Worm (Caenorhabditis elegans): ENCODE measurements around the gene C09H5.7.

The C09H5.7 gene

DNA sequence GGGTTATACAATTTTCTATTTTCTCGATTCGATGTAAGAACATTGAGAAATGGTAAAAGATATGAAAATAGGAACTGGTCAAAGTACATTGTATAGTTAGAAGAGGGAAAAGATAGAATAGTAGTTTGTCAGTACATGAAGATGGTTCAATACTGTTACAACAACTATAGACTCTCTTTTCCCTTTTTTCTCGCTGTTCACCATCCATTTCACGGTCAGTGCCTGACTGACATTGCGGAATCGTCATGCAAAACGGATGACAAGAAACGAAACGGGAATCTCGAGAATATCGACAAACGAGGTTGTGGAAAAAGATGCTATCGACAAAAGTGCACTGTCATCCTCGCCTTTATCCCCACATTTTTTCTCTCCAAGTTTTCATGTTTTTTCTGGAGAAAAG is 41.4 kb downstream of the C09H5.7 start:
- TF ChIP-seq egl-27 (tag; optimal IDR thresholded peaks at IDR 0.05), result no peak
- no peak for TF ChIP-seq unc-39 (tag; optimal IDR thresholded peaks at IDR 0.05)
- TF ChIP-seq nhr-129 (tag; optimal IDR thresholded peaks at IDR 0.05), result peak; percentile 38
- no peak for TF ChIP-seq skn-1 (tag; optimal IDR thresholded peaks at IDR 0.05)
- TF ChIP-seq lin-39 (tag; optimal IDR thresholded peaks at IDR 0.05), result no peak
- peak; percentile 56 for TF ChIP-seq blmp-1 (tag; optimal IDR thresholded peaks at IDR 0.05; ENCODE audit: insufficient read depth)
- no peak for TF ChIP-seq F13H6.1 (tag; optimal IDR thresholded peaks at IDR 0.05)
- no peak for TF ChIP-seq ztf-1 (GFP tag; conservative IDR thresholded peaks at IDR 0.05)
- peak; percentile 11 for TF ChIP-seq nhr-21 (tag; optimal IDR thresholded peaks at IDR 0.05)
- no peak for TF ChIP-seq ama-1 (optimal IDR thresholded peaks at IDR 0.05)
- peak; percentile 44 for TF ChIP-seq sma-9 (GFP tag; optimal IDR thresholded peaks at IDR 0.05)
- no peak for TF ChIP-seq sma-9 (tag; optimal IDR thresholded peaks at IDR 0.05)
- TF ChIP-seq mdl-1 (tag; optimal IDR thresholded peaks at IDR 0.05), result no peak
- no peak for TF ChIP-seq nhr-77 (tag; optimal IDR thresholded peaks at IDR 0.05)
- peak; percentile 9 for TF ChIP-seq elt-1 (tag; optimal IDR thresholded peaks at IDR 0.05)
- no peak for TF ChIP-seq unc-55 (GFP tag; optimal IDR thresholded peaks at IDR 0.05)

DNA sequence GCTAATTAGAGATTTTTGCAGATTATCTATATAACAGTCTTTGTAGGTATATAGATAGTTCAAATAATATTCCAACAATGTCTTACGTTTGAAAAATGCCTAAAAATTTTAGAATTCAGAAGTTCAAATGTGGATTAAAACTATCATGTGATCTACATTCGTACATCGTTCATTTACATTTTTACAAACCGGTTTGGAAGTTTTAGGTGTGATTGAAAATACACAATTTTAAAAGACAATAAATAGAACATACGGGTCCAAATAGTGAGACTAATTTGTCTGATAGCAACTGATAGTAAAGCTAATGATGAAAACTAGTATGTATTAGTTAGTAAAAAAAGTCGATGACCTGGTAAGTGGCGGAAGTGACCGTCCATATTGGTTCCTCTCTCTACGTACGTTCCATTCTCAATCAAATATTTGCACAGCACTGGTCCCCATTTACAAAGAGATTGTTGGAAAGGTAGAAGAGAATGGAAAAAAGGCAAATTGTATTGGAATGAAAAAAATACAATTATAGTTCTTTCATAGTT is 43.6 kb downstream of the C09H5.7 start:
- TF ChIP-seq sma-9 (GFP tag; optimal IDR thresholded peaks at IDR 0.05), result no peak
- TF ChIP-seq sma-9 (tag; optimal IDR thresholded peaks at IDR 0.05), result no peak
- no peak for TF ChIP-seq crh-2 (tag; optimal IDR thresholded peaks at IDR 0.05)
- no peak for TF ChIP-seq lin-13 (GFP tag; optimal IDR thresholded peaks at IDR 0.05)
- no peak for TF ChIP-seq skn-1 (tag; optimal IDR thresholded peaks at IDR 0.05)
- TF ChIP-seq ama-1 (optimal IDR thresholded peaks at IDR 0.05), result no peak
- no peak for TF ChIP-seq egl-27 (tag; optimal IDR thresholded peaks at IDR 0.05)
- TF ChIP-seq unc-39 (tag; optimal IDR thresholded peaks at IDR 0.05), result no peak
- TF ChIP-seq nhr-237 (tag; optimal IDR thresholded peaks at IDR 0.05), result no peak
- no peak for TF ChIP-seq elt-3 (tag; optimal IDR thresholded peaks at IDR 0.05)
- no peak for TF ChIP-seq ztf-1 (GFP tag; conservative IDR thresholded peaks at IDR 0.05)
- TF ChIP-seq nhr-129 (tag; optimal IDR thresholded peaks at IDR 0.05), result no peak

ce11 chrV:8040247-8041084 is 44.6 kb downstream of the C09H5.7 start:
- peak; percentile 43 for TF ChIP-seq nhr-25 (tag; optimal IDR thresholded peaks at IDR 0.05)
- TF ChIP-seq nhr-23 (tag; optimal IDR thresholded peaks at IDR 0.05), result no peak
- no peak for TF ChIP-seq F13H6.1 (tag; optimal IDR thresholded peaks at IDR 0.05)
- TF ChIP-seq ztf-4 (tag; optimal IDR thresholded peaks at IDR 0.05), result no peak
- TF ChIP-seq egl-27 (tag; optimal IDR thresholded peaks at IDR 0.05), result peak; percentile 33
- no peak for TF ChIP-seq nhr-12 (tag; optimal IDR thresholded peaks at IDR 0.05)
- no peak for TF ChIP-seq nhr-10 (tag; optimal IDR thresholded peaks at IDR 0.05)
- TF ChIP-seq crh-2 (tag; optimal IDR thresholded peaks at IDR 0.05), result no peak
- no peak for TF ChIP-seq lsy-2 (tag; optimal IDR thresholded peaks at IDR 0.05)
- TF ChIP-seq R02D3.7 (tag; optimal IDR thresholded peaks at IDR 0.05), result no peak
- TF ChIP-seq ama-1 (optimal IDR thresholded peaks at IDR 0.05), result peak; percentile 94
- TF ChIP-seq fos-1 (tag; optimal IDR thresholded peaks at IDR 0.05), result peak; percentile 55
- peak; percentile 93 for TF ChIP-seq nhr-21 (tag; optimal IDR thresholded peaks at IDR 0.05)
- TF ChIP-seq ceh-16 (tag; optimal IDR thresholded peaks at IDR 0.05), result peak; percentile 64
- TF ChIP-seq sma-9 (GFP tag; optimal IDR thresholded peaks at IDR 0.05), result peak; percentile 79
- no peak for TF ChIP-seq sma-9 (tag; optimal IDR thresholded peaks at IDR 0.05)
- TF ChIP-seq unc-39 (tag; optimal IDR thresholded peaks at IDR 0.05), result no peak
- TF ChIP-seq ztf-1 (GFP tag; conservative IDR thresholded peaks at IDR 0.05), result no peak
- no peak for TF ChIP-seq elt-1 (tag; optimal IDR thresholded peaks at IDR 0.05)
- no peak for TF ChIP-seq ZK546.5 (tag; optimal IDR thresholded peaks at IDR 0.05)
- TF ChIP-seq unc-55 (GFP tag; optimal IDR thresholded peaks at IDR 0.05), result no peak
- TF ChIP-seq sma-3 (GFP tag; optimal IDR thresholded peaks at IDR 0.05), result peak; percentile 89
- TF ChIP-seq sem-4 (tag; optimal IDR thresholded peaks at IDR 0.05), result peak; percentile 1
- TF ChIP-seq aly-2 (tag; optimal IDR thresholded peaks at IDR 0.05), result no peak
- peak; percentile 83 for TF ChIP-seq blmp-1 (tag; optimal IDR thresholded peaks at IDR 0.05; ENCODE audit: insufficient read depth)
- TF ChIP-seq dmd-4 (tag; optimal IDR thresholded peaks at IDR 0.05), result no peak

- TF ChIP-seq sma-9 (GFP tag; optimal IDR thresholded peaks at IDR 0.05), result peak; percentile 5
- TF ChIP-seq sma-9 (tag; optimal IDR thresholded peaks at IDR 0.05), result no peak
- TF ChIP-seq nhr-25 (tag; optimal IDR thresholded peaks at IDR 0.05), result no peak
- no peak for TF ChIP-seq dmd-4 (tag; optimal IDR thresholded peaks at IDR 0.05)
- TF ChIP-seq ama-1 (optimal IDR thresholded peaks at IDR 0.05), result peak; percentile 73
- TF ChIP-seq lin-13 (GFP tag; optimal IDR thresholded peaks at IDR 0.05), result no peak
- no peak for TF ChIP-seq nhr-6 (tag; optimal IDR thresholded peaks at IDR 0.05)
- no peak for TF ChIP-seq elt-3 (tag; optimal IDR thresholded peaks at IDR 0.05)
- TF ChIP-seq nhr-11 (tag; optimal IDR thresholded peaks at IDR 0.05), result no peak
- peak; percentile 34 for TF ChIP-seq nhr-21 (tag; optimal IDR thresholded peaks at IDR 0.05)
Measured at ce11 chrV:8039606-8040005, 45.4 kb downstream of the C09H5.7 start.

Measured in whole organism, L2 larva.